Worm (Caenorhabditis elegans) whole organism, young adult: ENCODE data around the gene unc-49.

Experiments
- C06A6.2 ChIP-seq: fragments of 200-800 bp; sonication (Bioruptor generic); conservative IDR thresholded peaks from 2 replicates; pipeline ENCODE4 v1.3.6; 2022; ENCODE audit warnings: missing genetic modification characterization, missing compliant biosample characterization
- C17E4.6 ChIP-seq: fragments of 200-800 bp; sonication (Bioruptor generic); IDR thresholded peaks from 2 replicates; pipeline ENCODE4 v1.3.6; 2022; ENCODE audit warnings: missing genetic modification reagents, missing genetic modification characterization, missing compliant biosample characterization
- F10E7.11 ChIP-seq: sonication (generic microtip); optimal IDR thresholded peaks from 2 replicates; lab custom pipeline; 2017; ENCODE audit warnings: mild to moderate bottlenecking, missing genetic modification characterization, moderate library complexity, missing compliant biosample characterization
- F23B12.7 ChIP-seq: sonication (generic microtip); optimal IDR thresholded peaks from 2 replicates; lab custom pipeline; 2017; ENCODE audit warnings: missing genetic modification characterization, mild to moderate bottlenecking, missing compliant biosample characterization, antibody characterized with exemption, moderate library complexity; ENCODE audit not compliant: insufficient read depth
- F39B2.1 ChIP-seq: fragments of 200-800 bp; sonication (Bioruptor generic); IDR thresholded peaks from 2 replicates; pipeline ENCODE4 v1.3.6; 2022; ENCODE audit warnings: missing genetic modification reagents, missing genetic modification characterization, missing compliant biosample characterization
- F49E8.2 ChIP-seq: sonication (generic microtip); optimal IDR thresholded peaks from 3 replicates; lab custom pipeline; 2017; ENCODE audit warnings: missing genetic modification characterization, mild to moderate bottlenecking, missing compliant biosample characterization, antibody characterized with exemption, moderate library complexity; ENCODE audit not compliant: insufficient read depth
- K11D2.4 ChIP-seq: fragments of 200-800 bp; sonication (Bioruptor generic); IDR thresholded peaks from 2 replicates; pipeline ENCODE4 v1.3.6; 2022; ENCODE audit warnings: missing genetic modification reagents, missing genetic modification characterization, missing compliant biosample characterization
- ama-1 ChIP-seq, 3 experiments: fragments of 150-350 bp in 1 of 3; sonication (generic microtip) in 2 of 3; optimal IDR thresholded peaks; 2 replicates each; lab custom pipeline; 2014 to 2018; ENCODE audit warnings: missing biosample characterization in 2 of 3, missing genetic modification characterization in 2 of 3, missing genetic modification reagents in 2 of 3
- aptf-2 ChIP-seq: fragments of 200-800 bp; sonication (Bioruptor generic); conservative IDR thresholded peaks from 2 replicates; pipeline ENCODE4 v1.3.6; 2022; ENCODE audit warnings: missing genetic modification reagents, missing genetic modification characterization, missing compliant biosample characterization
- attf-5 ChIP-seq: fragments of 200-800 bp; sonication (Bioruptor generic); optimal IDR thresholded peaks from 2 replicates; lab custom pipeline; 2018; ENCODE audit warnings: mild to moderate bottlenecking, missing genetic modification characterization, missing compliant biosample characterization
- attf-6 ChIP-seq: fragments of 200-800 bp; sonication (Bioruptor generic); IDR thresholded peaks from 2 replicates; pipeline ENCODE4 v1.3.6; 2022; ENCODE audit warnings: missing genetic modification reagents, missing genetic modification characterization, missing compliant biosample characterization
- bed-1 ChIP-seq: fragments of 200-800 bp; sonication (Bioruptor generic); IDR thresholded peaks from 2 replicates; pipeline ENCODE4 v1.3.6; 2022; ENCODE audit warnings: missing genetic modification reagents, missing genetic modification characterization, missing compliant biosample characterization
- bed-2 ChIP-seq: fragments of 200-800 bp; sonication (Bioruptor generic); IDR thresholded peaks from 2 replicates; pipeline ENCODE4 v1.3.6; 2022; ENCODE audit warnings: missing genetic modification reagents, missing genetic modification characterization, missing compliant biosample characterization
- ccch-3 ChIP-seq: fragments of 200-800 bp; sonication (Bioruptor generic); optimal IDR thresholded peaks from 2 replicates; lab custom pipeline; 2018; ENCODE audit warnings: mild to moderate bottlenecking, missing genetic modification characterization, missing compliant biosample characterization
- ceh-27 ChIP-seq: fragments of 200-800 bp; sonication (Bioruptor generic); optimal IDR thresholded peaks from 2 replicates; lab custom pipeline; 2018; ENCODE audit warnings: mild to moderate bottlenecking, missing genetic modification characterization, moderate library complexity, missing compliant biosample characterization
- ceh-40 ChIP-seq: fragments of 200-800 bp; sonication (Bioruptor generic); IDR thresholded peaks from 2 replicates; pipeline ENCODE4 v1.3.6; 2022; ENCODE audit warnings: missing genetic modification characterization, missing compliant biosample characterization
- dox-1 ChIP-seq: fragments of 200-800 bp; sonication (Bioruptor generic); IDR thresholded peaks from 2 replicates; pipeline ENCODE4 v1.3.6; 2022; ENCODE audit warnings: missing genetic modification reagents, missing genetic modification characterization, missing compliant biosample characterization
- gei-17 ChIP-seq: fragments of 200-800 bp; sonication (Bioruptor generic); optimal IDR thresholded peaks from 2 replicates; lab custom pipeline; 2018; ENCODE audit warnings: mild to moderate bottlenecking, missing genetic modification characterization, missing compliant biosample characterization
- hmg-1.2 ChIP-seq: fragments of 200-800 bp; sonication (Bioruptor generic); IDR thresholded peaks from 2 replicates; pipeline ENCODE4 v1.3.6; 2022; ENCODE audit warnings: missing genetic modification reagents, missing genetic modification characterization, missing compliant biosample characterization
- lin-54 ChIP-seq: fragments of 200-800 bp; sonication (Bioruptor generic); optimal IDR thresholded peaks from 2 replicates; lab custom pipeline; 2018; ENCODE audit warnings: mild to moderate bottlenecking, missing genetic modification characterization, missing compliant biosample characterization
- lir-1 ChIP-seq: fragments of 200-800 bp; sonication (Bioruptor generic); conservative IDR thresholded peaks from 2 replicates; pipeline ENCODE4 v1.3.6; 2022; ENCODE audit warnings: missing genetic modification reagents, missing genetic modification characterization, missing compliant biosample characterization
- madf-10 ChIP-seq: sonication (generic microtip); optimal IDR thresholded peaks from 2 replicates; lab custom pipeline; 2016; ENCODE audit warnings: mild to moderate bottlenecking, missing genetic modification characterization, missing compliant biosample characterization
- madf-8 ChIP-seq: fragments of 200-800 bp; sonication (Bioruptor generic); conservative IDR thresholded peaks from 2 replicates; pipeline ENCODE4 v1.3.6; 2022; ENCODE audit warnings: missing genetic modification reagents, missing genetic modification characterization, missing compliant biosample characterization
- mxl-1 ChIP-seq: sonication (generic microtip); optimal IDR thresholded peaks from 2 replicates; lab custom pipeline; 2016; ENCODE audit warnings: missing genetic modification characterization, missing compliant biosample characterization
- nhr-27 ChIP-seq: fragments of 200-800 bp; sonication (Bioruptor generic); optimal IDR thresholded peaks from 2 replicates; lab custom pipeline; 2018; ENCODE audit warnings: mild to moderate bottlenecking, missing genetic modification characterization, moderate library complexity, missing compliant biosample characterization
- repo-1 ChIP-seq: sonication (generic microtip); optimal IDR thresholded peaks from 2 replicates; lab custom pipeline; 2017; ENCODE audit warnings: mild to moderate bottlenecking, missing genetic modification characterization, missing compliant biosample characterization
- snpc-4 ChIP-seq, 5 experiments: fragments of 150-350 bp in 1 of 5; sonication (generic microtip) in 4 of 5; optimal IDR thresholded peaks; 2 replicates each; lab custom pipeline; 2014 to 2018; ENCODE audit warnings: missing genetic modification characterization in 5 of 5, missing biosample characterization in 3 of 5, antibody characterized with exemption in 2 of 5, mild to moderate bottlenecking in 2 of 5, missing compliant biosample characterization in 2 of 5, missing genotype in 2 of 5, moderate library complexity in 2 of 5, missing genetic modification reagents in 1 of 5
- sptf-2 ChIP-seq: fragments of 200-800 bp; sonication (Bioruptor generic); optimal IDR thresholded peaks from 2 replicates; lab custom pipeline; 2018; ENCODE audit warnings: mild to moderate bottlenecking, missing genetic modification characterization, missing compliant biosample characterization
- zim-3 ChIP-seq: sonication (generic microtip); optimal IDR thresholded peaks from 2 replicates; lab custom pipeline; 2017; ENCODE audit warnings: mild to moderate bottlenecking, missing genetic modification characterization, moderate library complexity, missing compliant biosample characterization
- ztf-28 ChIP-seq: fragments of 200-800 bp; sonication (Bioruptor generic); IDR thresholded peaks from 2 replicates; pipeline ENCODE4 v1.3.6; 2022; ENCODE audit warnings: missing genetic modification reagents, missing genetic modification characterization, missing compliant biosample characterization
- ztf-6 ChIP-seq: fragments of 200-800 bp; sonication (Bioruptor generic); IDR thresholded peaks from 2 replicates; pipeline ENCODE4 v1.3.6; 2022; ENCODE audit warnings: missing genetic modification reagents, missing genetic modification characterization, missing compliant biosample characterization

Gene unc-49

ce11 chrIII:10577782-10578181 lies 57.2 kb downstream of the unc-49 start:
- TF ChIP-seq repo-1 (no peak), ceh-27 (GFP tag; lab: Kevin White, UChicago) (no peak), K11D2.4 (no peak), F10E7.11 (tag; lab: Kevin White, UChicago) (no peak), ceh-40 (GFP tag; lab: Robert Waterston, UW) (no peak), mxl-1 (tag; lab: Kevin White, UChicago) (no peak), nhr-27 (tag; lab: Kevin White, UChicago) (no peak), ama-1 (optimal IDR thresholded peaks at IDR 0.05; lab: Kevin White, UChicago) (no peak), ama-1 (GFP tag; optimal IDR thresholded peaks at IDR 0.05; lab: Kevin White, UChicago) (no peak), sptf-2 (GFP tag; lab: Kevin White, UChicago) (no peak), ztf-6 (GFP tag; lab: Robert Waterston, UW) (no peak), bed-1 (GFP tag; lab: Robert Waterston, UW) (no peak), F39B2.1 (GFP tag; lab: Robert Waterston, UW) (no peak), F49E8.2 (tag; lab: Kevin White, UChicago) (no peak)

DNA sequence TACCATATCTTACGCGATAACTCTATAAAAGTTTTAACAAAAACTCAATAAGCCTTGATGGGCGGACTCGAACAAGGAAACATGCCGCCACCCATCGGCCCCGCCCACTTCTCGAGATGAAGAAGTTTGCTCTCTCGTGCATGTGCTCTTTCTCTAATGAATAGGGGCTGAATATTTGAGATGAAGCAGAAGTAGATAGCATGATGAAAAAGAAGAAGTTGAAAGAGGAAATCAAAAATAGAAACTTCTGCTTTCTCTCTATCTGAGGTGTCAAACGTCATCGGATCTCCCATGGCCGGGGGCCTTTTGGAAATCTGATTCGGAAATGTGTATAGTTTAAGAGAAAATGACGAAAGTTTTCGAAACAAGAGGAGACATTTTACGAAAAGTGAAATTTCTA lies 58.3 kb downstream of the unc-49 start:
- TF ChIP-seq bed-2 (GFP tag; lab: Robert Waterston, UW), result no peak
- no peak for TF ChIP-seq K11D2.4
- TF ChIP-seq zim-3 (tag; lab: Kevin White, UChicago), result no peak
- no peak for TF ChIP-seq lin-54 (GFP tag; lab: Kevin White, UChicago)
- no peak for TF ChIP-seq ztf-28 (GFP tag; lab: Robert Waterston, UW)
- TF ChIP-seq ceh-40 (GFP tag; lab: Robert Waterston, UW), result no peak
- TF ChIP-seq C17E4.6, result no peak
- TF ChIP-seq madf-8 (GFP tag; lab: Robert Waterston, UW), result no peak
- TF ChIP-seq attf-5 (GFP tag; lab: Kevin White, UChicago), result no peak
- no peak for TF ChIP-seq lir-1 (GFP tag; lab: Robert Waterston, UW)
- no peak for TF ChIP-seq F23B12.7 (tag; lab: Kevin White, UChicago)
- TF ChIP-seq madf-10, result no peak
- no peak for TF ChIP-seq ccch-3 (GFP tag; lab: Kevin White, UChicago)
- TF ChIP-seq aptf-2 (GFP tag; lab: Robert Waterston, UW), result no peak
- no peak for TF ChIP-seq F49E8.2 (tag; lab: Kevin White, UChicago)
- no peak for TF ChIP-seq repo-1
- TF ChIP-seq gei-17 (GFP tag; lab: Kevin White, UChicago), result no peak
- TF ChIP-seq dox-1 (GFP tag; lab: Robert Waterston, UW), result no peak
- TF ChIP-seq C06A6.2, result no peak
- TF ChIP-seq hmg-1.2 (GFP tag; lab: Robert Waterston, UW), result no peak

DNA sequence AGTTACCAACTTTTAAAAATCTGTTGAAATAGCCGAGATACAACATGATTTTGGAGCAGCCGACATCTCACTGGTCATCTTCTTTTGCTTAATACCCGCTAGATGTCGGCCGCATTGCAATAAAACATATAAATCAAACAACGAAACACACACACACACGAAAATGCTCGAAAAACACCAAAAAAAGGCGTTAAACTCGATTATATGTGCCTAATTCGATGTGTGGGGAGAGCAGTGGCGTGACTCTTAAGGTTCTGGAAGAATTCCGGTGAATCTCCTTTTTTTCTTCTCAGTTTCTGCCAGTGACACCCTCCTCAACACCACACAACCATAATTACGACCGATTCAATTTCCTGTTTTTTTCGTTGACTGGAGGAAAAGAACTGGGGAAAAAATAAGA lies 59.6 kb downstream of the unc-49 start:
- TF ChIP-seq snpc-4 (GFP tag; optimal IDR thresholded peaks at IDR 0.05; lab: Kevin White, UChicago) (no peak), snpc-4 (tag; optimal IDR thresholded peaks at IDR 0.05; lab: Kevin White, UChicago) (peak in 2 of 4 experiments; percentile 36 to 69), attf-6 (GFP tag; lab: Robert Waterston, UW) (no peak)
